Worm (Caenorhabditis elegans) whole organism, L1 larva: ENCODE measurements around the gene F54C8.6.

ENCODE experiments used
- C04F5.9 ChIP-seq: sonication (generic microtip); optimal IDR thresholded peaks from 2 replicates; lab custom pipeline; 2016; ENCODE audit warnings: missing genetic modification characterization, missing compliant biosample characterization
- C16A3.4 ChIP-seq: fragments of 150-350 bp; optimal IDR thresholded peaks from 2 replicates; lab custom pipeline; 2014; ENCODE audit warnings: missing biosample characterization, missing genetic modification characterization
- C34B4.2 ChIP-seq: sonication (generic microtip); optimal IDR thresholded peaks from 2 replicates; lab custom pipeline; 2017; ENCODE audit warnings: mild to moderate bottlenecking, missing genetic modification characterization, missing compliant biosample characterization
- F16B12.6 ChIP-seq: fragments of 150-350 bp; optimal IDR thresholded peaks from 2 replicates; lab custom pipeline; 2014; ENCODE audit warnings: missing biosample characterization, missing genetic modification characterization
- Y116A8C.19 ChIP-seq: sonication (generic microtip); optimal IDR thresholded peaks from 2 replicates; lab custom pipeline; 2016; ENCODE audit warnings: missing compliant biosample characterization, missing genetic modification characterization, borderline replicate concordance
- aha-1 ChIP-seq: fragments of 150-350 bp; optimal IDR thresholded peaks from 2 replicates; lab custom pipeline; 2014; ENCODE audit warnings: missing biosample characterization, missing genetic modification characterization
- alr-1 ChIP-seq: fragments of 200-800 bp; sonication (Bioruptor generic); optimal IDR thresholded peaks from 2 replicates; lab custom pipeline; 2018; ENCODE audit warnings: borderline replicate concordance, mild to moderate bottlenecking, missing genetic modification characterization, missing compliant biosample characterization
- blmp-1 ChIP-seq: fragments of 150-350 bp; optimal IDR thresholded peaks from 2 replicates; lab custom pipeline; 2014; ENCODE audit warnings: missing biosample characterization, missing genetic modification characterization
- ceh-63 ChIP-seq: fragments of 200-800 bp; sonication (Bioruptor generic); optimal IDR thresholded peaks from 2 replicates; lab custom pipeline; 2018; ENCODE audit warnings: mild to moderate bottlenecking, missing genetic modification characterization, missing compliant biosample characterization
- ceh-82 ChIP-seq, 3 experiments: fragments of 150-350 bp in 1 of 3; sonication (generic microtip) in 2 of 3; optimal IDR thresholded peaks; 2 replicates each; lab custom pipeline; 2014 to 2017; ENCODE audit warnings: missing biosample characterization in 3 of 3, missing genetic modification characterization in 3 of 3
- ceh-88 ChIP-seq: fragments of 200-800 bp; sonication (Bioruptor generic); IDR thresholded peaks from 2 replicates; pipeline ENCODE4 v1.3.6; 2022; ENCODE audit warnings: missing genetic modification characterization, missing compliant biosample characterization
- ceh-90 ChIP-seq: sonication (generic microtip); optimal IDR thresholded peaks from 2 replicates; lab custom pipeline; 2016; ENCODE audit warnings: missing genetic modification characterization, missing compliant biosample characterization
- ces-1 ChIP-seq: fragments of 150-350 bp; optimal IDR thresholded peaks from 2 replicates; lab custom pipeline; 2014; ENCODE audit warnings: missing biosample characterization, missing genetic modification reagents, missing genetic modification characterization
- dsc-1 ChIP-seq: sonication (generic microtip); optimal IDR thresholded peaks from 2 replicates; lab custom pipeline; 2016; ENCODE audit warnings: mild to moderate bottlenecking, missing genetic modification characterization, missing compliant biosample characterization
- efl-3 ChIP-seq: fragments of 200-800 bp; sonication (Bioruptor generic); optimal IDR thresholded peaks from 2 replicates; lab custom pipeline; 2018; ENCODE audit warnings: mild to moderate bottlenecking, missing genetic modification characterization, missing compliant biosample characterization
- egl-13 ChIP-seq: sonication (generic microtip); optimal IDR thresholded peaks from 2 replicates; lab custom pipeline; 2016; ENCODE audit warnings: missing genotype, missing genetic modification reagents, missing genetic modification characterization, missing compliant biosample characterization
- elt-2 ChIP-seq: sonication (generic microtip); optimal IDR thresholded peaks from 2 replicates; lab custom pipeline; 2016; ENCODE audit warnings: missing genetic modification characterization, mild to moderate bottlenecking, inconsistent platforms, missing compliant biosample characterization, missing genetic modification reagents
- ets-5 ChIP-seq: fragments of 200-800 bp; sonication (Bioruptor generic); IDR thresholded peaks from 2 replicates; pipeline ENCODE4 v1.3.6; 2022; ENCODE audit warnings: missing genetic modification characterization, missing compliant biosample characterization
- fkh-10 ChIP-seq: sonication (generic microtip); optimal IDR thresholded peaks from 2 replicates; lab custom pipeline; 2017; ENCODE audit warnings: missing biosample characterization, missing genetic modification reagents, missing genetic modification characterization
- fkh-4 ChIP-seq: sonication (generic microtip); optimal IDR thresholded peaks from 2 replicates; lab custom pipeline; 2016; ENCODE audit warnings: missing compliant biosample characterization, missing genetic modification characterization, borderline replicate concordance
- fos-1 ChIP-seq: fragments of 150-350 bp; optimal IDR thresholded peaks from 2 replicates; lab custom pipeline; 2014; ENCODE audit warnings: missing biosample characterization, missing genetic modification characterization
- grh-1 ChIP-seq: fragments of 200-800 bp; sonication (Bioruptor generic); IDR thresholded peaks from 2 replicates; pipeline ENCODE4 v1.3.6; 2022; ENCODE audit warnings: missing genetic modification reagents, missing genetic modification characterization, missing compliant biosample characterization
- hlh-17 ChIP-seq: fragments of 200-800 bp; sonication (Bioruptor generic); optimal IDR thresholded peaks from 2 replicates; lab custom pipeline; 2018; ENCODE audit warnings: missing genetic modification characterization, mild to moderate bottlenecking, missing compliant biosample characterization, moderate library complexity, borderline replicate concordance
- irx-1 ChIP-seq: sonication (generic microtip); optimal IDR thresholded peaks from 2 replicates; lab custom pipeline; 2016; ENCODE audit warnings: missing genetic modification characterization, missing compliant biosample characterization
- jun-1 ChIP-seq: fragments of 150-350 bp; optimal IDR thresholded peaks from 2 replicates; lab custom pipeline; 2014; ENCODE audit warnings: missing biosample characterization, missing genetic modification reagents, missing genetic modification characterization
- lin-13 ChIP-seq: fragments of 150-350 bp; optimal IDR thresholded peaks from 2 replicates; lab custom pipeline; 2014; ENCODE audit warnings: missing biosample characterization, missing genetic modification reagents, missing genetic modification characterization
- lin-15B ChIP-seq: fragments of 150-350 bp; sonication (generic microtip); optimal IDR thresholded peaks from 3 replicates; lab custom pipeline; 2014; ENCODE audit warnings: missing biosample characterization, missing genetic modification characterization
- lin-35 ChIP-seq, 2 experiments: fragments of 150-350 bp; optimal IDR thresholded peaks; 2 replicates each; lab custom pipeline; 2014; ENCODE audit warnings: missing biosample characterization in 2 of 2, missing genetic modification characterization in 2 of 2, missing genetic modification reagents in 2 of 2
- lin-39 ChIP-seq: fragments of 150-350 bp; optimal IDR thresholded peaks from 2 replicates; lab custom pipeline; 2014; ENCODE audit warnings: missing biosample characterization, missing genetic modification reagents, missing genetic modification characterization
- mab-9 ChIP-seq: fragments of 200-800 bp; sonication (Bioruptor generic); IDR thresholded peaks from 2 replicates; pipeline ENCODE4 v1.3.6; 2022; ENCODE audit warnings: missing genetic modification reagents, missing genetic modification characterization, missing compliant biosample characterization
- mef-2 ChIP-seq: fragments of 150-350 bp; optimal IDR thresholded peaks from 2 replicates; lab custom pipeline; 2014; ENCODE audit warnings: missing biosample characterization, missing genetic modification characterization
- mep-1 ChIP-seq: fragments of 150-350 bp; optimal IDR thresholded peaks from 2 replicates; lab custom pipeline; 2014; ENCODE audit warnings: missing biosample characterization, missing genetic modification characterization
- nhr-11 ChIP-seq: fragments of 150-350 bp; optimal IDR thresholded peaks from 2 replicates; lab custom pipeline; 2014; ENCODE audit warnings: missing biosample characterization, missing genetic modification characterization
- nhr-12 ChIP-seq: sonication (generic microtip); optimal IDR thresholded peaks from 2 replicates; lab custom pipeline; 2017; ENCODE audit warnings: missing biosample characterization, missing genetic modification characterization
- nhr-19 ChIP-seq: fragments of 200-800 bp; sonication (Bioruptor generic); conservative IDR thresholded peaks from 2 replicates; pipeline ENCODE4 v1.3.6; 2022; ENCODE audit warnings: missing genetic modification characterization, missing compliant biosample characterization
- nhr-28 ChIP-seq: fragments of 150-350 bp; optimal IDR thresholded peaks from 2 replicates; lab custom pipeline; 2014; ENCODE audit warnings: missing biosample characterization, missing genetic modification characterization
- nhr-47 ChIP-seq: sonication (generic microtip); optimal IDR thresholded peaks from 2 replicates; lab custom pipeline; 2016; ENCODE audit warnings: mild to moderate bottlenecking, missing genetic modification characterization, moderate library complexity, missing compliant biosample characterization
- nhr-71 ChIP-seq: sonication (generic microtip); optimal IDR thresholded peaks from 2 replicates; lab custom pipeline; 2016; ENCODE audit warnings: mild to moderate bottlenecking, missing genetic modification characterization, moderate library complexity, missing compliant biosample characterization
- nhr-77 ChIP-seq: fragments of 150-350 bp; optimal IDR thresholded peaks from 2 replicates; lab custom pipeline; 2014; ENCODE audit warnings: missing biosample characterization, missing genetic modification characterization
- nhr-84 ChIP-seq: sonication (generic microtip); optimal IDR thresholded peaks from 2 replicates; lab custom pipeline; 2017; ENCODE audit warnings: missing biosample characterization, missing genetic modification characterization
- rnt-1 ChIP-seq: sonication (generic microtip); optimal IDR thresholded peaks from 2 replicates; lab custom pipeline; 2016; ENCODE audit warnings: mild to moderate bottlenecking, missing genetic modification characterization, moderate library complexity, missing compliant biosample characterization
- skn-1 ChIP-seq: fragments of 150-350 bp; optimal IDR thresholded peaks from 2 replicates; lab custom pipeline; 2014; ENCODE audit warnings: missing biosample characterization, missing genetic modification characterization
- snpc-4 ChIP-seq: fragments of 150-350 bp; optimal IDR thresholded peaks from 2 replicates; lab custom pipeline; 2014; ENCODE audit warnings: missing biosample characterization, missing genetic modification characterization
- sup-37 ChIP-seq: fragments of 200-800 bp; sonication (Bioruptor generic); optimal IDR thresholded peaks from 2 replicates; lab custom pipeline; 2018; ENCODE audit warnings: mild to moderate bottlenecking, missing genetic modification characterization, missing compliant biosample characterization
- tlp-1 ChIP-seq: fragments of 150-350 bp; optimal IDR thresholded peaks from 2 replicates; lab custom pipeline; 2014; ENCODE audit warnings: missing biosample characterization, missing genetic modification characterization
- unc-130 ChIP-seq: fragments of 150-350 bp; optimal IDR thresholded peaks from 2 replicates; lab custom pipeline; 2017; ENCODE audit warnings: missing biosample characterization, missing genetic modification characterization, inconsistent platforms
- unc-30 ChIP-seq: sonication (generic microtip); optimal IDR thresholded peaks from 2 replicates; lab custom pipeline; 2017; ENCODE audit warnings: missing biosample characterization, missing genetic modification characterization
- unc-62 ChIP-seq: fragments of 150-350 bp; optimal IDR thresholded peaks from 2 replicates; lab custom pipeline; 2014; ENCODE audit warnings: missing biosample characterization, missing genetic modification reagents, missing genetic modification characterization
- xbp-1 ChIP-seq: sonication (generic microtip); optimal IDR thresholded peaks from 2 replicates; lab custom pipeline; 2016; ENCODE audit warnings: missing genetic modification characterization, missing compliant biosample characterization
- zip-4 ChIP-seq: fragments of 200-800 bp; sonication (Bioruptor generic); optimal IDR thresholded peaks from 2 replicates; lab custom pipeline; 2018; ENCODE audit warnings: mild to moderate bottlenecking, missing genetic modification characterization, moderate library complexity, missing compliant biosample characterization

F54C8.6 gene

ce11 chrIII:9449351-9449750, 380 bp downstream of the F54C8.6 start:
- peak; percentile 60 for TF ChIP-seq snpc-4 (tag; lab: Kevin White, UChicago)

- TF ChIP-seq jun-1 (tag; lab: Kevin White, UChicago) (peak; percentile 84), ceh-63 (GFP tag; lab: Kevin White, UChicago) (no peak), dsc-1 (tag; lab: Kevin White, UChicago) (peak; percentile 57), fos-1 (peak; percentile 83), nhr-11 (tag; lab: Kevin White, UChicago) (peak; percentile 25), nhr-77 (tag; lab: Kevin White, UChicago) (peak; percentile 75), C34B4.2 (tag; lab: Kevin White, UChicago) (no peak), mab-9 (GFP tag; lab: Robert Waterston, UW) (0 out of 2 replicates have a peak, but pooled peaks have one; percentile 56), egl-13 (tag; lab: Kevin White, UChicago) (peak; percentile 67), efl-3 (GFP tag; lab: Kevin White, UChicago) (no peak), nhr-47 (tag; lab: Kevin White, UChicago) (peak; percentile 88), tlp-1 (tag; lab: Kevin White, UChicago) (no peak), fkh-10 (peak; percentile 65), skn-1 (tag; lab: Kevin White, UChicago) (peak; percentile 92), nhr-19 (GFP tag; lab: Robert Waterston, UW) (peak; percentile 85), nhr-84 (no peak), rnt-1 (peak; percentile 91), nhr-71 (tag; lab: Kevin White, UChicago) (peak; percentile 91), grh-1 (GFP tag; lab: Robert Waterston, UW) (peak; percentile 58), xbp-1 (tag; lab: Kevin White, UChicago) (peak; percentile 79), nhr-28 (tag; lab: Kevin White, UChicago) (no peak), F16B12.6 (tag; lab: Kevin White, UChicago) (peak; percentile 68), ces-1 (GFP tag; lab: Kevin White, UChicago) (no peak), C16A3.4 (tag; lab: Kevin White, UChicago) (peak; percentile 84), ceh-90 (tag; lab: Kevin White, UChicago) (no peak), lin-39 (tag; lab: Kevin White, UChicago) (peak; percentile 40), sup-37 (GFP tag; lab: Kevin White, UChicago) (peak; percentile 21), zip-4 (GFP tag; lab: Kevin White, UChicago) (peak; percentile 48), fkh-4 (tag; lab: Kevin White, UChicago) (no peak), nhr-12 (tag; lab: Kevin White, UChicago) (no peak), unc-130 (tag; lab: Kevin White, UChicago) (peak; percentile 68), ets-5 (GFP tag; lab: Robert Waterston, UW) (no peak), lin-15B (tag; lab: Kevin White, UChicago) (peak; percentile 76), mef-2 (tag; lab: Kevin White, UChicago) (peak; percentile 30), hlh-17 (GFP tag; lab: Kevin White, UChicago) (no peak), lin-13 (GFP tag; lab: Kevin White, UChicago) (peak; percentile 77), snpc-4 (tag; lab: Kevin White, UChicago) (peak; percentile 76), unc-30 (tag; lab: Kevin White, UChicago) (no peak), ceh-82 (tag; optimal IDR thresholded peaks at IDR 0.05; lab: Kevin White, UChicago) (peak; percentile 58 to 91 (median 81)), Y116A8C.19 (tag; lab: Kevin White, UChicago) (no peak), irx-1 (tag; lab: Kevin White, UChicago) (peak; percentile 56), alr-1 (tag; lab: Kevin White, UChicago) (no peak), blmp-1 (tag; lab: Kevin White, UChicago) (peak; percentile 50), aha-1 (peak; percentile 47), unc-62 (no peak), mep-1 (tag; lab: Kevin White, UChicago) (peak; percentile 89), ceh-88 (peak; percentile 64; the same call in 1 of the 2 replicates), C04F5.9 (tag; lab: Kevin White, UChicago) (peak; percentile 33), lin-35 (GFP tag; optimal IDR thresholded peaks at IDR 0.05; lab: Kevin White, UChicago) (peak; percentile 97), elt-2 (tag; lab: Kevin White, UChicago) (peak; percentile 11)
Measured at ce11 chrIII:9443417-9444027, 6.2 kb downstream of the F54C8.6 start, which contains the start of gene pir-2. Gene pir-2 (minus strand): TSS chrIII:9443634.
